Worm (Caenorhabditis elegans): ENCODE results near the gene F53E10.5.
"Not testable (repeated sequence)": the region's sequence is repeated elsewhere in the genome, so short reads cannot be mapped to it uniquely, and the experiment has no call there.

F53E10.5 gene

ce11 chrV:2598830-2599229 lies at the start of gene F53E10.5:
TSS of gene F53E10.5 (minus strand) at chrV:2598930.
- TF ChIP-seq lin-39, zag-1, ceh-82 (tag; optimal IDR thresholded peaks at IDR 0.05): not testable (repeated sequence)

- TF ChIP-seq nfya-1 (tag; optimal IDR thresholded peaks at IDR 0.05; ENCODE audit: insufficient read depth) (peak; percentile 86), jun-1 (tag; optimal IDR thresholded peaks at IDR 0.05) (no peak), ceh-16 (tag; optimal IDR thresholded peaks at IDR 0.05) (no peak), ztf-11 (tag; optimal IDR thresholded peaks at IDR 0.05) (no peak)
Measured at ce11 chrV:2647222-2647796, 48.6 kb upstream of the F53E10.5 start.

- TF ChIP-seq sea-2 (GFP tag; optimal IDR thresholded peaks at IDR 0.05) (no peak), nhr-67 (tag; optimal IDR thresholded peaks at IDR 0.05) (no peak)
Measured at ce11 chrV:2646067-2646466, 47.3 kb upstream of the F53E10.5 start.

- TF ChIP-seq pqm-1 (tag; optimal IDR thresholded peaks at IDR 0.05), result no peak
- TF ChIP-seq tbx-2 (tag; optimal IDR thresholded peaks at IDR 0.05), result no peak
- TF ChIP-seq R02D3.7 (tag; optimal IDR thresholded peaks at IDR 0.05), result no peak
- no peak for TF ChIP-seq ztf-11 (tag; optimal IDR thresholded peaks at IDR 0.05)
- no peak for TF ChIP-seq sea-2 (GFP tag; optimal IDR thresholded peaks at IDR 0.05)
- no peak for TF ChIP-seq unc-39 (tag; optimal IDR thresholded peaks at IDR 0.05)
- TF ChIP-seq snpc-4 (tag; optimal IDR thresholded peaks at IDR 0.05), result no peak
- no peak for TF ChIP-seq lin-39 (tag; optimal IDR thresholded peaks at IDR 0.05)
- no peak for TF ChIP-seq jun-1 (tag; optimal IDR thresholded peaks at IDR 0.05)
- TF ChIP-seq pha-4 (tag; optimal IDR thresholded peaks at IDR 0.05), result no peak
- TF ChIP-seq zag-1 (tag; optimal IDR thresholded peaks at IDR 0.05), result no peak
- TF ChIP-seq nhr-76 (tag; optimal IDR thresholded peaks at IDR 0.05), result no peak
- TF ChIP-seq nhr-43 (tag; optimal IDR thresholded peaks at IDR 0.05; ENCODE audit: poor library complexity, severe bottlenecking), result no peak
- no peak for TF ChIP-seq nhr-28 (tag; optimal IDR thresholded peaks at IDR 0.05)
- no peak for TF ChIP-seq elt-3 (tag; optimal IDR thresholded peaks at IDR 0.05)
- no peak for TF ChIP-seq nhr-23 (tag; optimal IDR thresholded peaks at IDR 0.05)
- no peak for TF ChIP-seq ztf-4 (tag; optimal IDR thresholded peaks at IDR 0.05)
- no peak for TF ChIP-seq mml-1 (tag; optimal IDR thresholded peaks at IDR 0.05)
- no peak for TF ChIP-seq nfya-1 (tag; optimal IDR thresholded peaks at IDR 0.05; ENCODE audit: insufficient read depth)
Measured at ce11 chrV:2639506-2639905, 40.8 kb upstream of the F53E10.5 start.

- TF ChIP-seq nhr-25 (tag; optimal IDR thresholded peaks at IDR 0.05), result no peak
- no peak for TF ChIP-seq eor-1 (tag; optimal IDR thresholded peaks at IDR 0.05)
- no peak for TF ChIP-seq nhr-11 (tag; optimal IDR thresholded peaks at IDR 0.05)
- no peak for TF ChIP-seq ceh-9 (tag; optimal IDR thresholded peaks at IDR 0.05)
- TF ChIP-seq ztf-4 (tag; optimal IDR thresholded peaks at IDR 0.05), result no peak
- no peak for TF ChIP-seq mdl-1 (tag; optimal IDR thresholded peaks at IDR 0.05)
- TF ChIP-seq aly-2 (tag; optimal IDR thresholded peaks at IDR 0.05), result no peak
- TF ChIP-seq snpc-4 (tag; optimal IDR thresholded peaks at IDR 0.05), result no peak
- TF ChIP-seq zag-1 (tag; optimal IDR thresholded peaks at IDR 0.05), result no peak
Measured at ce11 chrV:2639035-2639434, 40.3 kb upstream of the F53E10.5 start, which contains the start of gene W02H5.2. TSS of gene W02H5.2 (plus strand) at chrV:2639335.

- TF ChIP-seq egl-5 (tag; optimal IDR thresholded peaks at IDR 0.05) (no peak), ama-1 (optimal IDR thresholded peaks at IDR 0.05) (no peak), mdl-1 (tag; optimal IDR thresholded peaks at IDR 0.05) (no peak), pha-4 (tag; optimal IDR thresholded peaks at IDR 0.05) (peak; percentile 69), pqm-1 (tag; optimal IDR thresholded peaks at IDR 0.05) (peak; percentile 17), R02D3.7 (tag; optimal IDR thresholded peaks at IDR 0.05) (peak; percentile 32), nhr-43 (tag; optimal IDR thresholded peaks at IDR 0.05; ENCODE audit: poor library complexity, severe bottlenecking) (peak; percentile 93), unc-62 (GFP tag; optimal IDR thresholded peaks at IDR 0.05) (no peak), nhr-77 (tag; optimal IDR thresholded peaks at IDR 0.05) (peak; percentile 51), ceh-28 (tag; optimal IDR thresholded peaks at IDR 0.05) (peak; percentile 6), lin-15B (tag; optimal IDR thresholded peaks at IDR 0.05) (peak; percentile 72), nhr-23 (tag; optimal IDR thresholded peaks at IDR 0.05) (peak; percentile 74), nfya-1 (tag; optimal IDR thresholded peaks at IDR 0.05; ENCODE audit: insufficient read depth) (peak; percentile 77), lin-39 (tag; optimal IDR thresholded peaks at IDR 0.05) (peak; percentile 57), nhr-25 (tag; optimal IDR thresholded peaks at IDR 0.05) (peak; percentile 7), snpc-4 (tag; optimal IDR thresholded peaks at IDR 0.05) (peak; percentile 59), hmg-11 (tag; optimal IDR thresholded peaks at IDR 0.05) (peak; percentile 64), ceh-9 (tag; optimal IDR thresholded peaks at IDR 0.05) (no peak), lsy-12 (tag; optimal IDR thresholded peaks at IDR 0.05) (peak; percentile 72), elt-2 (tag; optimal IDR thresholded peaks at IDR 0.05) (peak; percentile 24)
Measured at ce11 chrV:2638545-2638944, 39.8 kb upstream of the F53E10.5 start, which contains the start of gene W02H5.19. TSS of gene W02H5.19 (plus strand) at chrV:2638890.

Measured in whole organism, L3 larva.